Fruit fly (Drosophila melanogaster): ENCODE data around the gene rst.
A peak's percentile ranks its signal among the peaks of the same experiment; 100 is the strongest.

Gene rst

dm6 chrX:2912581-2912980 is 61.1 kb downstream of the rst start (continued):
- TF ChIP-seq ara (GFP tag; IDR thresholded peaks at IDR 0.05) = no peak
- TF ChIP-seq Fer3 (tag; optimal IDR thresholded peaks at IDR 0.05) = peak; percentile 2
- TF ChIP-seq CG31441 (GFP tag; IDR thresholded peaks at IDR 0.05) = no peak
- no peak for TF ChIP-seq Bteb2 (GFP tag; optimal IDR thresholded peaks at IDR 0.05)
- TF ChIP-seq Usf (GFP tag; optimal IDR thresholded peaks at IDR 0.05) = no peak
- TF ChIP-seq CG3281 (GFP tag; optimal IDR thresholded peaks at IDR 0.05) = no peak
- no peak for TF ChIP-seq Hey (tag; optimal IDR thresholded peaks at IDR 0.05)
- TF ChIP-seq CG10959 (GFP tag; IDR thresholded peaks at IDR 0.05) = no peak
- TF ChIP-seq CG4424 (GFP tag; optimal IDR thresholded peaks at IDR 0.05) = no peak
- no peak for TF ChIP-seq fd102C (GFP tag; optimal IDR thresholded peaks at IDR 0.05)
- no peak for TF ChIP-seq abd-A (tag; optimal IDR thresholded peaks at IDR 0.05)
- TF ChIP-seq dm (GFP tag; optimal IDR thresholded peaks at IDR 0.05) = no peak
- no peak for TF ChIP-seq E2f2 (GFP tag; IDR thresholded peaks at IDR 0.05)
- no peak for TF ChIP-seq Dll (GFP tag; IDR thresholded peaks at IDR 0.05; ENCODE audit: partially characterized antibody)
- TF ChIP-seq CG31365 (tag; optimal IDR thresholded peaks at IDR 0.05) = no peak
- no peak for TF ChIP-seq C15 (GFP tag; IDR thresholded peaks at IDR 0.05)
- no peak for TF ChIP-seq CTCF (GFP tag; optimal IDR thresholded peaks at IDR 0.05)
- TF ChIP-seq eyg (GFP tag; optimal IDR thresholded peaks at IDR 0.05) = no peak
- no peak for TF ChIP-seq Lim3 (GFP tag; IDR thresholded peaks at IDR 0.05)
- TF ChIP-seq CG3847 (GFP tag; IDR thresholded peaks at IDR 0.05) = no peak
- no peak for TF ChIP-seq Deaf1 (tag; optimal IDR thresholded peaks at IDR 0.05)
- TF ChIP-seq CG13775 (GFP tag; optimal IDR thresholded peaks at IDR 0.05) = no peak
- TF ChIP-seq tin (GFP tag; optimal IDR thresholded peaks at IDR 0.05) = no peak
- no peak for TF ChIP-seq sd (tag; optimal IDR thresholded peaks at IDR 0.05)
- no peak for TF ChIP-seq TFAM (GFP tag; optimal IDR thresholded peaks at IDR 0.05)
- no peak for TF ChIP-seq CG3407 (GFP tag; optimal IDR thresholded peaks at IDR 0.05)
- no peak for TF ChIP-seq CG9437 (GFP tag; optimal IDR thresholded peaks at IDR 0.05)
- TF ChIP-seq org-1 (GFP tag; optimal IDR thresholded peaks at IDR 0.05) = no peak
- TF ChIP-seq H15 (GFP tag; IDR thresholded peaks at IDR 0.05) = no peak
- TF ChIP-seq ac (GFP tag; optimal IDR thresholded peaks at IDR 0.05) = no peak
- TF ChIP-seq NK7.1 (GFP tag; optimal IDR thresholded peaks at IDR 0.05) = no peak
- no peak for TF ChIP-seq Pdp1 (GFP tag; optimal IDR thresholded peaks at IDR 0.05)
- TF ChIP-seq cwo (GFP tag; optimal IDR thresholded peaks at IDR 0.05) = no peak
- TF ChIP-seq CG4328 (GFP tag; optimal IDR thresholded peaks at IDR 0.05) = no peak
- TF ChIP-seq Rfx (GFP tag; IDR thresholded peaks at IDR 0.05) = 0 out of 2 replicates have a peak, but pooled peaks have one; percentile 10
- TF ChIP-seq yki (optimal IDR thresholded peaks at IDR 0.05) = no peak
- peak; percentile 36 for TF ChIP-seq Oli (tag; optimal IDR thresholded peaks at IDR 0.05)
- TF ChIP-seq vnd (GFP tag; IDR thresholded peaks at IDR 0.05; ENCODE audit: partially characterized antibody) = no peak
- peak; percentile 53 for TF ChIP-seq gem (tag; optimal IDR thresholded peaks at IDR 0.05)
- TF ChIP-seq ftz-f1 (GFP tag; optimal IDR thresholded peaks at IDR 0.05) = no peak
- TF ChIP-seq CG15011 (GFP tag; optimal IDR thresholded peaks at IDR 0.05) = no peak
- TF ChIP-seq Optix (GFP tag; IDR thresholded peaks at IDR 0.05) = no peak
- TF ChIP-seq Hr78 (GFP tag; optimal IDR thresholded peaks at IDR 0.05) = no peak
- no peak for TF ChIP-seq CG17385 (GFP tag; optimal IDR thresholded peaks at IDR 0.05)
- no peak for TF ChIP-seq HmgD (GFP tag; optimal IDR thresholded peaks at IDR 0.05)
- no peak for TF ChIP-seq hbn (GFP tag; IDR thresholded peaks at IDR 0.05; ENCODE audit: partially characterized antibody)
- no peak for TF ChIP-seq Fer2 (tag; optimal IDR thresholded peaks at IDR 0.05)
- no peak for TF ChIP-seq CG13296 (GFP tag; optimal IDR thresholded peaks at IDR 0.05)
- no peak for TF ChIP-seq gce (GFP tag; IDR thresholded peaks at IDR 0.05)
- TF ChIP-seq CG6654 (GFP tag; optimal IDR thresholded peaks at IDR 0.05) = no peak
- no peak for TF ChIP-seq CG11723 (GFP tag; optimal IDR thresholded peaks at IDR 0.05)
- TF ChIP-seq tll (GFP tag; optimal IDR thresholded peaks at IDR 0.05) = no peak

All from whole organism, embryonic.